Worm (Caenorhabditis elegans) whole organism, L4 larva: ENCODE results near the gene pbo-6.

ENCODE experiments used
- F10B5.3 ChIP-seq: sonication (generic microtip); optimal IDR thresholded peaks from 2 replicates; lab custom pipeline; 2016; ENCODE audit warnings: mild to moderate bottlenecking, missing genetic modification characterization, missing compliant biosample characterization
- F37D6.2 ChIP-seq: sonication (generic microtip); optimal IDR thresholded peaks from 2 replicates; lab custom pipeline; 2016; ENCODE audit warnings: mild to moderate bottlenecking, missing genetic modification characterization, missing compliant biosample characterization
- R02D3.7 ChIP-seq: fragments of 150-350 bp; sonication (generic microtip); optimal IDR thresholded peaks from 3 replicates; lab custom pipeline; 2014; ENCODE audit warnings: missing biosample characterization, missing genetic modification characterization
- Y105C5A.15 ChIP-seq: fragments of 200-800 bp; sonication (Bioruptor generic); IDR thresholded peaks from 2 replicates; pipeline ENCODE4 v1.3.6; 2022; ENCODE audit warnings: missing genetic modification characterization, missing compliant biosample characterization
- Y75B8A.6 ChIP-seq: fragments of 200-800 bp; sonication (Bioruptor generic); IDR thresholded peaks from 2 replicates; pipeline ENCODE4 v1.3.6; 2022; ENCODE audit warnings: missing genetic modification reagents, missing genetic modification characterization, missing compliant biosample characterization
- ZK546.5 ChIP-seq, 2 experiments: sonication (generic microtip); optimal IDR thresholded peaks; 2 replicates each; lab custom pipeline; 2017; ENCODE audit warnings: missing biosample characterization in 2 of 2, missing genetic modification characterization in 2 of 2
- arid-1 ChIP-seq: fragments of 200-800 bp; sonication (Bioruptor generic); conservative IDR thresholded peaks from 2 replicates; pipeline ENCODE4 v1.3.6; 2022; ENCODE audit warnings: missing genetic modification reagents, missing genetic modification characterization, missing compliant biosample characterization
- attf-4 ChIP-seq: sonication (generic microtip); optimal IDR thresholded peaks from 3 replicates; lab custom pipeline; 2017; ENCODE audit warnings: missing biosample characterization, missing genetic modification characterization
- ceh-44 ChIP-seq: fragments of 200-800 bp; sonication (Bioruptor generic); IDR thresholded peaks from 2 replicates; pipeline ENCODE4 v1.3.6; 2022; ENCODE audit warnings: missing genetic modification reagents, missing genetic modification characterization, missing compliant biosample characterization
- ceh-62 ChIP-seq: sonication (generic microtip); optimal IDR thresholded peaks from 2 replicates; lab custom pipeline; 2017; ENCODE audit warnings: missing biosample characterization, missing genetic modification characterization
- ces-1 ChIP-seq: fragments of 150-350 bp; sonication (generic microtip); optimal IDR thresholded peaks from 4 replicates; lab custom pipeline; 2014; ENCODE audit warnings: missing biosample characterization, missing genetic modification reagents, missing genetic modification characterization
- ctbp-1 ChIP-seq: fragments of 200-800 bp; sonication (Bioruptor generic); IDR thresholded peaks from 2 replicates; pipeline ENCODE4 v1.3.6; 2022; ENCODE audit warnings: missing genetic modification reagents, missing genetic modification characterization, missing compliant biosample characterization
- daf-12 ChIP-seq: fragments of 150-350 bp; optimal IDR thresholded peaks from 2 replicates; lab custom pipeline; 2014; ENCODE audit warnings: missing biosample characterization, missing genetic modification reagents, missing genetic modification characterization
- dmd-8 ChIP-seq: fragments of 200-800 bp; sonication (Bioruptor generic); IDR thresholded peaks from 2 replicates; pipeline ENCODE4 v1.3.6; 2022; ENCODE audit warnings: missing genetic modification characterization, missing compliant biosample characterization
- duxl-1 ChIP-seq: sonication (generic microtip); optimal IDR thresholded peaks from 2 replicates; lab custom pipeline; 2016; ENCODE audit warnings: mild to moderate bottlenecking, missing genetic modification characterization, moderate library complexity, missing compliant biosample characterization; ENCODE audit not compliant: poor library complexity
- fkh-10 ChIP-seq: fragments of 150-350 bp; optimal IDR thresholded peaks from 2 replicates; lab custom pipeline; 2014; ENCODE audit warnings: missing biosample characterization, missing genetic modification reagents, missing genetic modification characterization
- fos-1 ChIP-seq: fragments of 150-350 bp; optimal IDR thresholded peaks from 2 replicates; lab custom pipeline; 2014; ENCODE audit warnings: missing biosample characterization, missing genetic modification characterization
- gei-8 ChIP-seq: fragments of 200-800 bp; sonication (Bioruptor generic); optimal IDR thresholded peaks from 2 replicates; lab custom pipeline; 2018; ENCODE audit warnings: mild to moderate bottlenecking, missing genetic modification characterization, missing compliant biosample characterization
- hmg-1.1 ChIP-seq: fragments of 200-800 bp; sonication (Bioruptor generic); IDR thresholded peaks from 2 replicates; pipeline ENCODE4 v1.3.6; 2022; ENCODE audit warnings: missing genetic modification reagents, missing genetic modification characterization, missing compliant biosample characterization
- lim-7 ChIP-seq: fragments of 200-800 bp; sonication (Bioruptor generic); IDR thresholded peaks from 2 replicates; pipeline ENCODE4 v1.3.6; 2022; ENCODE audit warnings: missing genetic modification characterization, missing compliant biosample characterization
- lin-29 ChIP-seq: fragments of 200-800 bp; sonication (Bioruptor generic); IDR thresholded peaks from 2 replicates; pipeline ENCODE4 v1.3.6; 2022; ENCODE audit warnings: missing genetic modification reagents, missing genetic modification characterization, missing compliant biosample characterization
- lin-38 ChIP-seq: fragments of 200-800 bp; sonication (Bioruptor generic); IDR thresholded peaks from 2 replicates; pipeline ENCODE4 v1.3.6; 2022; ENCODE audit warnings: missing genetic modification reagents, missing genetic modification characterization, missing compliant biosample characterization
- lin-39 ChIP-seq: fragments of 150-350 bp; optimal IDR thresholded peaks from 2 replicates; lab custom pipeline; 2014; ENCODE audit warnings: missing biosample characterization, missing genetic modification reagents, missing genetic modification characterization
- lir-3 ChIP-seq: sonication (generic microtip); optimal IDR thresholded peaks from 2 replicates; lab custom pipeline; 2016; ENCODE audit warnings: mild to moderate bottlenecking, missing genetic modification characterization, missing compliant biosample characterization
- madf-5 ChIP-seq, 2 experiments: fragments of 200-800 bp; sonication (Bioruptor generic); IDR thresholded peaks; 2 replicates each; pipeline ENCODE4 v1.3.6; 2022; ENCODE audit warnings: missing compliant biosample characterization in 2 of 2, missing genetic modification characterization in 2 of 2
- madf-9 ChIP-seq: fragments of 200-800 bp; sonication (Bioruptor generic); conservative IDR thresholded peaks from 2 replicates; pipeline ENCODE4 v1.3.6; 2022; ENCODE audit warnings: missing genetic modification reagents, missing genetic modification characterization, missing compliant biosample characterization
- mdt-29 ChIP-seq: fragments of 200-800 bp; sonication (Bioruptor generic); IDR thresholded peaks from 2 replicates; pipeline ENCODE4 v1.3.6; 2022; ENCODE audit warnings: missing genetic modification reagents, missing genetic modification characterization, missing compliant biosample characterization
- mep-1 ChIP-seq: fragments of 150-350 bp; sonication (generic microtip); optimal IDR thresholded peaks from 3 replicates; lab custom pipeline; 2014; ENCODE audit warnings: missing biosample characterization, missing genetic modification characterization
- mxl-2 ChIP-seq: fragments of 200-800 bp; sonication (Bioruptor generic); conservative IDR thresholded peaks from 2 replicates; pipeline ENCODE4 v1.3.6; 2022; ENCODE audit warnings: missing genetic modification reagents, missing genetic modification characterization, missing compliant biosample characterization
- mxl-3 ChIP-seq: fragments of 200-800 bp; sonication (Bioruptor generic); optimal IDR thresholded peaks from 2 replicates; lab custom pipeline; 2018; ENCODE audit warnings: mild to moderate bottlenecking, missing genetic modification characterization, missing compliant biosample characterization
- nhr-11 ChIP-seq: fragments of 150-350 bp; optimal IDR thresholded peaks from 2 replicates; lab custom pipeline; 2014; ENCODE audit warnings: missing biosample characterization, missing genetic modification characterization
- nhr-111 ChIP-seq: fragments of 200-800 bp; sonication (Bioruptor generic); optimal IDR thresholded peaks from 2 replicates; lab custom pipeline; 2018; ENCODE audit warnings: mild to moderate bottlenecking, missing genetic modification characterization, missing compliant biosample characterization
- nhr-25 ChIP-seq: sonication (generic microtip); optimal IDR thresholded peaks from 2 replicates; lab custom pipeline; 2017; ENCODE audit warnings: missing genetic modification characterization, mild to moderate bottlenecking, missing compliant biosample characterization, antibody characterized with exemption, moderate library complexity, borderline replicate concordance; ENCODE audit not compliant: insufficient read depth
- nhr-28 ChIP-seq: fragments of 150-350 bp; optimal IDR thresholded peaks from 2 replicates; lab custom pipeline; 2014; ENCODE audit warnings: missing biosample characterization, missing genetic modification characterization
- nhr-42 ChIP-seq: fragments of 200-800 bp; sonication (Bioruptor generic); IDR thresholded peaks from 2 replicates; pipeline ENCODE4 v1.3.6; 2022; ENCODE audit warnings: missing genetic modification characterization, missing compliant biosample characterization
- nhr-48 ChIP-seq: sonication (generic microtip); optimal IDR thresholded peaks from 2 replicates; lab custom pipeline; 2016; ENCODE audit warnings: mild to moderate bottlenecking, missing genetic modification characterization, missing compliant biosample characterization
- nhr-76 ChIP-seq: fragments of 150-350 bp; optimal IDR thresholded peaks from 2 replicates; lab custom pipeline; 2014; ENCODE audit warnings: missing biosample characterization, missing genetic modification characterization
- sdz-12 ChIP-seq: fragments of 200-800 bp; sonication (Bioruptor generic); optimal IDR thresholded peaks from 2 replicates; lab custom pipeline; 2018; ENCODE audit warnings: mild to moderate bottlenecking, missing genetic modification characterization, missing compliant biosample characterization
- snpc-1.2 ChIP-seq: fragments of 200-800 bp; sonication (Bioruptor generic); IDR thresholded peaks from 2 replicates; pipeline ENCODE4 v1.3.6; 2022; ENCODE audit warnings: missing genetic modification reagents, missing genetic modification characterization, missing compliant biosample characterization
- snpc-4 ChIP-seq: fragments of 150-350 bp; optimal IDR thresholded peaks from 2 replicates; lab custom pipeline; 2014; ENCODE audit warnings: missing biosample characterization, missing genetic modification characterization
- spr-1 ChIP-seq: sonication (generic microtip); optimal IDR thresholded peaks from 2 replicates; lab custom pipeline; 2016; ENCODE audit warnings: mild to moderate bottlenecking, missing genetic modification characterization, missing compliant biosample characterization
- tra-1 ChIP-seq: fragments of 200-800 bp; sonication (Bioruptor generic); IDR thresholded peaks from 2 replicates; pipeline ENCODE4 v1.3.6; 2022; ENCODE audit warnings: missing genetic modification reagents, missing genetic modification characterization, missing compliant biosample characterization
- zag-1 ChIP-seq: fragments of 150-350 bp; optimal IDR thresholded peaks from 2 replicates; lab custom pipeline; 2014; ENCODE audit warnings: missing biosample characterization, missing genetic modification characterization
- zfp-2 ChIP-seq: sonication (generic microtip); optimal IDR thresholded peaks from 2 replicates; lab custom pipeline; 2016; ENCODE audit warnings: mild to moderate bottlenecking, missing genetic modification characterization, missing compliant biosample characterization
- zfp-3 ChIP-seq: fragments of 200-800 bp; sonication (Bioruptor generic); conservative IDR thresholded peaks from 2 replicates; pipeline ENCODE4 v1.3.6; 2022; ENCODE audit warnings: missing genetic modification reagents, missing genetic modification characterization, missing compliant biosample characterization
- zip-11 ChIP-seq: fragments of 200-800 bp; sonication (Bioruptor generic); IDR thresholded peaks from 2 replicates; pipeline ENCODE4 v1.3.6; 2022; ENCODE audit warnings: missing genetic modification characterization, missing compliant biosample characterization

pbo-6 gene

DNA sequence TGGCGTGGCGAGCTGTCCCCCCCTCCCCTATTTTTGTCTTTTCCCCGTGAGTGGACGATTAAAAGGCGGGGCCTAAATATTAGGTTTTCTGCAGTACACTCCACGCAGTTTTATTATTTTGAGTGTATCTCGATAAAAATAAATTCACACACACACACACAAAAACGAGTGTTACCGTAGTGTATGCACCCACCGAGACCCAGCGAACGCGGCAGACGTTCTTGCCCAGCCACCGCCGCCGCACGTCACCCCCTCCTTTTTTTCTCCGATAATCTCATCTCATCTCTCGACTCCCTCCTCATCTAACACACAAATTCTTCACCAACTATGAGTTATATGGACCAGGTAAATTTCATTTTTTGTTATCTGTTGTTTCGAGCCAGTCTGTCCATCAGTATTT is 5.4 kb downstream of the pbo-6 start, which contains the start of gene fubl-3 (continued):
- no peak for TF ChIP-seq madf-5 (GFP tag; IDR thresholded peaks at IDR 0.05; lab: Robert Waterston, UW)
- TF ChIP-seq nhr-28 (tag; lab: Kevin White, UChicago), result peak; percentile 17
- TF ChIP-seq zag-1 (tag; lab: Kevin White, UChicago), result no peak
- TF ChIP-seq dmd-8, result no peak
- TF ChIP-seq ZK546.5 (tag; optimal IDR thresholded peaks at IDR 0.05; lab: Kevin White, UChicago), result no peak
- TF ChIP-seq attf-4 (tag; lab: Kevin White, UChicago), result no peak
- TF ChIP-seq snpc-4 (tag; lab: Kevin White, UChicago), result no peak
- TF ChIP-seq nhr-48 (tag; lab: Kevin White, UChicago), result no peak
- TF ChIP-seq arid-1 (GFP tag; lab: Robert Waterston, UW), result no peak
- no peak for TF ChIP-seq spr-1 (tag; lab: Kevin White, UChicago)
- TF ChIP-seq Y105C5A.15 (GFP tag; lab: Robert Waterston, UW), result no peak
- no peak for TF ChIP-seq F10B5.3
- no peak for TF ChIP-seq Y75B8A.6 (GFP tag; lab: Robert Waterston, UW)
- no peak for TF ChIP-seq daf-12
- TF ChIP-seq zfp-2 (tag; lab: Kevin White, UChicago), result no peak
- no peak for TF ChIP-seq sdz-12 (GFP tag; lab: Kevin White, UChicago)
- TF ChIP-seq lir-3, result no peak
- 0 out of 2 replicates have a peak, but pooled peaks have one; percentile 29 for TF ChIP-seq ctbp-1 (GFP tag; lab: Robert Waterston, UW)
- no peak for TF ChIP-seq zfp-3 (GFP tag; lab: Robert Waterston, UW)
- TF ChIP-seq mxl-3 (GFP tag; lab: Kevin White, UChicago), result peak; percentile 15
- no peak for TF ChIP-seq zip-11 (GFP tag; lab: Robert Waterston, UW)
- no peak for TF ChIP-seq nhr-76 (tag; lab: Kevin White, UChicago)
- TF ChIP-seq mep-1 (tag; lab: Kevin White, UChicago), result peak; percentile 36
- no peak for TF ChIP-seq ceh-44 (GFP tag; lab: Robert Waterston, UW)
- TF ChIP-seq F37D6.2 (tag; lab: Kevin White, UChicago), result no peak
- TF ChIP-seq nhr-25 (tag; lab: Kevin White, UChicago), result no peak
- TF ChIP-seq duxl-1, result no peak
- TF ChIP-seq nhr-111 (GFP tag; lab: Kevin White, UChicago), result no peak
- no peak for TF ChIP-seq mxl-2 (GFP tag; lab: Robert Waterston, UW)
- no peak for TF ChIP-seq fkh-10 (GFP tag; lab: Kevin White, UChicago)
- TF ChIP-seq lin-29 (GFP tag; lab: Robert Waterston, UW), result no peak
- TF ChIP-seq snpc-1.2 (GFP tag; lab: Robert Waterston, UW), result no peak
- no peak for TF ChIP-seq fos-1 (tag; lab: Kevin White, UChicago)
- peak; percentile 1 for TF ChIP-seq nhr-11 (tag; lab: Kevin White, UChicago)
- no peak for TF ChIP-seq gei-8 (GFP tag; lab: Kevin White, UChicago)
- TF ChIP-seq madf-9 (GFP tag; lab: Robert Waterston, UW), result 0 out of 2 replicates have a peak, but pooled peaks have one; percentile 16
- no peak for TF ChIP-seq ces-1 (GFP tag; lab: Kevin White, UChicago)
- TF ChIP-seq lin-38 (GFP tag; lab: Robert Waterston, UW), result no peak
- no peak for TF ChIP-seq lin-39 (tag; lab: Kevin White, UChicago)

ce11 chrX:17438386-17438785 is 9.5 kb downstream of the pbo-6 start, which contains the start of gene C36E6.8:
Gene C36E6.8 (plus strand): TSS chrX:17438686.
- no peak for TF ChIP-seq madf-5 (GFP tag; IDR thresholded peaks at IDR 0.05; lab: Robert Waterston, UW)
- no peak for TF ChIP-seq mxl-2 (GFP tag; lab: Robert Waterston, UW)
- no peak for TF ChIP-seq R02D3.7 (tag; lab: Kevin White, UChicago)
- TF ChIP-seq ceh-62 (tag; lab: Kevin White, UChicago), result no peak
- no peak for TF ChIP-seq lim-7 (GFP tag; lab: Robert Waterston, UW)
- no peak for TF ChIP-seq mdt-29 (GFP tag; lab: Robert Waterston, UW)
- TF ChIP-seq nhr-42 (GFP tag; lab: Robert Waterston, UW), result no peak
- TF ChIP-seq tra-1 (GFP tag; lab: Robert Waterston, UW), result no peak
- no peak for TF ChIP-seq hmg-1.1
- TF ChIP-seq zfp-2 (tag; lab: Kevin White, UChicago), result no peak
